Worm (Caenorhabditis elegans): ENCODE results near the gene C03H5.7.
A peak's percentile ranks its signal among the peaks of the same experiment; 100 is the strongest.

- TF ChIP-seq zag-1 (tag; optimal IDR thresholded peaks at IDR 0.05) (peak; percentile 49), snpc-4 (tag; optimal IDR thresholded peaks at IDR 0.05) (no peak)
Observed at ce11 chrII:401211-401610, 21.2 kb downstream of the C03H5.7 start.
